Worm (Caenorhabditis elegans): ENCODE measurements around the gene fbxa-81.
"Not testable (repeated sequence)": the region's sequence is repeated elsewhere in the genome, so short reads cannot be mapped to it uniquely, and the experiment has no call there.

Gene fbxa-81

ce11 chrX:14525325-14526305 lies 16.3 kb downstream of the fbxa-81 start (continued):
- TF ChIP-seq unc-39 (tag; optimal IDR thresholded peaks at IDR 0.05), result peak; percentile 80
- TF ChIP-seq ces-1 (GFP tag; optimal IDR thresholded peaks at IDR 0.05), result peak; percentile 99
- peak; percentile 62 for TF ChIP-seq mls-2 (tag; optimal IDR thresholded peaks at IDR 0.05)
- peak; percentile 69 for TF ChIP-seq ceh-83 (GFP tag; optimal IDR thresholded peaks at IDR 0.05)
- peak; percentile 90 for TF ChIP-seq mab-5 (tag; optimal IDR thresholded peaks at IDR 0.05)
- TF ChIP-seq cnd-1 (tag; optimal IDR thresholded peaks at IDR 0.05), result peak; percentile 87
- peak; percentile 68 for TF ChIP-seq lin-32 (GFP tag; optimal IDR thresholded peaks at IDR 0.05)
- peak; percentile 89 for TF ChIP-seq elt-3 (tag; optimal IDR thresholded peaks at IDR 0.05)
- TF ChIP-seq blmp-1 (tag; optimal IDR thresholded peaks at IDR 0.05), result peak; percentile 24

- not testable (repeated sequence) for TF ChIP-seq ztf-11, blmp-1, M03D4.4 (tag; optimal IDR thresholded peaks at IDR 0.05)
Measured at ce11 chrX:14525081-14525324, 16.9 kb downstream of the fbxa-81 start, which contains the start of gene nspc-17. TSS of gene nspc-17 (minus strand) at chrX:14525181.

ce11 chrX:14523275-14523674 lies 18.6 kb downstream of the fbxa-81 start, which contains the start of gene nspc-16:
TSS of gene nspc-16 (plus strand) at chrX:14523575.
- TF ChIP-seq nhr-28 (tag; optimal IDR thresholded peaks at IDR 0.05) (no peak), ham-2 (GFP tag; optimal IDR thresholded peaks at IDR 0.05) (no peak), ceh-43 (GFP tag; optimal IDR thresholded peaks at IDR 0.05) (no peak), nhr-237 (tag; optimal IDR thresholded peaks at IDR 0.05) (no peak), ces-1 (GFP tag; optimal IDR thresholded peaks at IDR 0.05) (no peak), nhr-2 (tag; optimal IDR thresholded peaks at IDR 0.05) (no peak), pha-4 (tag; optimal IDR thresholded peaks at IDR 0.05) (no peak), M03D4.4 (tag; optimal IDR thresholded peaks at IDR 0.05) (no peak), nhr-12 (tag; optimal IDR thresholded peaks at IDR 0.05) (no peak)

ce11 chrX:14520463-14520862 lies 21.4 kb downstream of the fbxa-81 start, which contains the start of gene D1025.1:
TSS of gene D1025.1 (plus strand) at chrX:14520763.
- TF ChIP-seq drap-1 (GFP tag; optimal IDR thresholded peaks at IDR 0.05), result no peak
- TF ChIP-seq ceh-43 (GFP tag; optimal IDR thresholded peaks at IDR 0.05), result no peak
- no peak for TF ChIP-seq zip-8 (tag; optimal IDR thresholded peaks at IDR 0.05)
- TF ChIP-seq blmp-1 (tag; optimal IDR thresholded peaks at IDR 0.05), result no peak
- no peak for TF ChIP-seq sem-2 (GFP tag; optimal IDR thresholded peaks at IDR 0.05)
- no peak for TF ChIP-seq mep-1 (tag; optimal IDR thresholded peaks at IDR 0.05)

- TF ChIP-seq mab-5 (tag; optimal IDR thresholded peaks at IDR 0.05) (no peak), unc-120 (tag; optimal IDR thresholded peaks at IDR 0.05; ENCODE audit: poor library complexity, severe bottlenecking) (no peak), hlh-1 (tag; optimal IDR thresholded peaks at IDR 0.05) (no peak)
Measured at ce11 chrX:14517842-14518241, 24.1 kb downstream of the fbxa-81 start.

ce11 chrX:14516560-14516959 lies 25.3 kb downstream of the fbxa-81 start, which contains the start of gene D1025.10:
TSS of gene D1025.10 (plus strand) at chrX:14516860.
- TF ChIP-seq lin-13 (tag; optimal IDR thresholded peaks at IDR 0.05) (no peak), nhr-2 (tag; optimal IDR thresholded peaks at IDR 0.05) (no peak), ztf-11 (tag; optimal IDR thresholded peaks at IDR 0.05) (no peak), mls-2 (tag; optimal IDR thresholded peaks at IDR 0.05) (no peak), pha-4 (tag; optimal IDR thresholded peaks at IDR 0.05) (no peak), bed-3 (GFP tag; optimal IDR thresholded peaks at IDR 0.05) (no peak), mep-1 (tag; optimal IDR thresholded peaks at IDR 0.05) (no peak), tbx-8 (GFP tag; optimal IDR thresholded peaks at IDR 0.05) (no peak), lsy-2 (tag; optimal IDR thresholded peaks at IDR 0.05) (no peak), snpc-4 (tag; optimal IDR thresholded peaks at IDR 0.05) (no peak), sem-2 (GFP tag; optimal IDR thresholded peaks at IDR 0.05) (no peak), ces-1 (GFP tag; optimal IDR thresholded peaks at IDR 0.05) (no peak), elt-3 (tag; optimal IDR thresholded peaks at IDR 0.05) (no peak), ham-2 (GFP tag; optimal IDR thresholded peaks at IDR 0.05) (no peak), zip-8 (tag; optimal IDR thresholded peaks at IDR 0.05) (no peak)
